Worm (Caenorhabditis elegans): ENCODE data around the gene Y81G3A.4.

Gene Y81G3A.4

DNA sequence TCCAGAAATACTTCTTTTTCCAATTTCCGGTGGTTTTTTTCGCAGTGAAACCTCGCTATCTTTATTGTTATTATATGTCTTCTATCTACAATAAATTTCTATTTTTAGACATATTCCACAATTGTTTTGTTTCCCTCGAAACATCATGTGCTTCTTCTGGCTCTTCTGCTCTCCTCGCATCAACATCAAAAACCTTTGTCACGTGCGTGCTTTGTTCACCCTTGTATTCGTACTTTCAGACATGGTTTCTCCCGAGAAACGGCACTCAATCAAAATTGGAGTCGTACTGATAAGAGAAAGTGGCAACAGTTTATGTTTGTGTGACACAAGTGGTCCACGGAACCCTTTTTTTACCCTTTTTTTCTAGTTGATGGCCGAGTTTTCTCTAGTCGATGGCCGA, 13.5 kb upstream of the Y81G3A.4 start (continued):
- TF ChIP-seq D1046.2 (GFP tag; IDR thresholded peaks at IDR 0.05): no peak
- TF ChIP-seq set-16 (GFP tag; IDR thresholded peaks at IDR 0.05): no peak
- TF ChIP-seq egl-43 (GFP tag; IDR thresholded peaks at IDR 0.05): no peak
- TF ChIP-seq ztf-11 (tag; optimal IDR thresholded peaks at IDR 0.05): no peak
- TF ChIP-seq nhr-77 (tag; optimal IDR thresholded peaks at IDR 0.05): peak; percentile 55
- no peak for TF ChIP-seq Y48G9A.11 (GFP tag; IDR thresholded peaks at IDR 0.05)
- no peak for TF ChIP-seq spr-3 (GFP tag; optimal IDR thresholded peaks at IDR 0.05)
- no peak for TF ChIP-seq fos-1 (tag; optimal IDR thresholded peaks at IDR 0.05)
- TF ChIP-seq nhr-76 (tag; optimal IDR thresholded peaks at IDR 0.05): no peak
- TF ChIP-seq T26A8.4 (GFP tag; IDR thresholded peaks at IDR 0.05): no peak
- TF ChIP-seq lim-7 (GFP tag; IDR thresholded peaks at IDR 0.05): no peak
- no peak for TF ChIP-seq nhr-11 (tag; optimal IDR thresholded peaks at IDR 0.05)
- no peak for TF ChIP-seq rbr-2 (tag; optimal IDR thresholded peaks at IDR 0.05)
- TF ChIP-seq lin-39 (tag; optimal IDR thresholded peaks at IDR 0.05): no peak
- peak; percentile 27 for TF ChIP-seq mep-1 (tag; optimal IDR thresholded peaks at IDR 0.05)
- TF ChIP-seq duxl-1 (tag; optimal IDR thresholded peaks at IDR 0.05; ENCODE audit: poor library complexity): no peak
- TF ChIP-seq daf-19 (GFP tag; conservative IDR thresholded peaks at IDR 0.05): no peak
- no peak for TF ChIP-seq nhr-237 (tag; optimal IDR thresholded peaks at IDR 0.05)
- TF ChIP-seq daf-16 (GFP tag; optimal IDR thresholded peaks at IDR 0.05): peak in 1 of 2 experiments; percentile 84
- peak; percentile 99 for TF ChIP-seq daf-16 (tag; optimal IDR thresholded peaks at IDR 0.05)
- peak; percentile 8 for TF ChIP-seq mes-2 (tag; optimal IDR thresholded peaks at IDR 0.05; ENCODE audit: poor library complexity, severe bottlenecking)
- no peak for TF ChIP-seq gei-8 (GFP tag; optimal IDR thresholded peaks at IDR 0.05)
- TF ChIP-seq aha-1 (tag): no peak
- no peak for TF ChIP-seq T20F7.1 (GFP tag; optimal IDR thresholded peaks at IDR 0.05)
- no peak for TF ChIP-seq F26F4.8 (GFP tag; conservative IDR thresholded peaks at IDR 0.05)
- peak; percentile 78 for TF ChIP-seq pqm-1 (tag; optimal IDR thresholded peaks at IDR 0.05)
- TF ChIP-seq lin-15B (tag; optimal IDR thresholded peaks at IDR 0.05): no peak
- no peak for TF ChIP-seq mxl-3 (GFP tag; optimal IDR thresholded peaks at IDR 0.05)
- no peak for TF ChIP-seq zip-2 (tag; optimal IDR thresholded peaks at IDR 0.05)
- no peak for TF ChIP-seq madf-5 (GFP tag; IDR thresholded peaks at IDR 0.05)
- TF ChIP-seq F10B5.3 (tag; optimal IDR thresholded peaks at IDR 0.05): no peak
- no peak for TF ChIP-seq snpc-4 (tag; optimal IDR thresholded peaks at IDR 0.05)
- TF ChIP-seq nhr-48 (tag; optimal IDR thresholded peaks at IDR 0.05): peak; percentile 87
- TF ChIP-seq nhr-6 (tag; optimal IDR thresholded peaks at IDR 0.05): no peak
- TF ChIP-seq Y5F2A.4 (GFP tag; optimal IDR thresholded peaks at IDR 0.05): no peak
- no peak for TF ChIP-seq F44E2.7 (GFP tag; IDR thresholded peaks at IDR 0.05)
- TF ChIP-seq mxl-2 (GFP tag; conservative IDR thresholded peaks at IDR 0.05): peak; percentile 45; the same call in 1 of the 2 replicates
- TF ChIP-seq nhr-42 (GFP tag; IDR thresholded peaks at IDR 0.05): no peak
- no peak for TF ChIP-seq jun-1 (tag; optimal IDR thresholded peaks at IDR 0.05)
- TF ChIP-seq lsy-2 (tag; optimal IDR thresholded peaks at IDR 0.05): no peak
- TF ChIP-seq unc-39 (tag; optimal IDR thresholded peaks at IDR 0.05): no peak
- no peak for TF ChIP-seq cey-2 (tag; optimal IDR thresholded peaks at IDR 0.05; ENCODE audit: borderline replicate concordance, insufficient read depth)
- TF ChIP-seq dmd-6 (GFP tag; IDR thresholded peaks at IDR 0.05): peak; percentile 93
- TF ChIP-seq Y75B8A.6 (GFP tag; IDR thresholded peaks at IDR 0.05): no peak
- TF ChIP-seq ceh-28 (tag; optimal IDR thresholded peaks at IDR 0.05): no peak
- TF ChIP-seq lin-29 (GFP tag; IDR thresholded peaks at IDR 0.05): no peak
- no peak for TF ChIP-seq lir-3 (tag; optimal IDR thresholded peaks at IDR 0.05)
- no peak for TF ChIP-seq ZK546.5 (tag; optimal IDR thresholded peaks at IDR 0.05)
- TF ChIP-seq ceh-82 (tag; optimal IDR thresholded peaks at IDR 0.05): no peak
- peak; percentile 97 for TF ChIP-seq php-3 (GFP tag; IDR thresholded peaks at IDR 0.05)
- TF ChIP-seq daf-8 (GFP tag; IDR thresholded peaks at IDR 0.05): no peak
- TF ChIP-seq spr-1 (tag; optimal IDR thresholded peaks at IDR 0.05): no peak
- no peak for TF ChIP-seq zag-1 (tag; optimal IDR thresholded peaks at IDR 0.05)
- TF ChIP-seq F37D6.2 (tag; optimal IDR thresholded peaks at IDR 0.05): no peak

All from whole organism, L4 larva.